Worm (Caenorhabditis elegans): ENCODE measurements around the gene twk-34.

DNA sequence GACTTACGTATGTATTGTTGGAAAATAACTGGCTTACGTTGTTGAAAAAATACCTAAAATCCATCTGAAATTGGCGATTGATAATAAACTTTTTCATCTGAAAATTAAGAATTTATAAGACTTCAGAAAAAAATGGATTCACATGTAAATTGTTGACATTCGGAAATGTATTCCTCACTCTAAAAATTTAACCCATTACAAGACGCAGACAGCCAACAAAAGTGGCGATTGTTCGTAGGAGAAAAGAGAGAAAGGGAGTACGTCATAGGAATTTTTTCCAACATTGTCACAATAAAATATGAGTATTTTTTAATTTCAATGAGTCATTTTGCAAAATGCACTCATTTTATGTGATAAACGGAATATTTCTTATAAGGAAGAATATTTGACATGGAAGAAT is 13.8 kb downstream of the twk-34 start, which contains the start of gene Y6E2A.5:
- TF ChIP-seq med-1 (GFP tag; optimal IDR thresholded peaks at IDR 0.05; ENCODE audit: insufficient read depth): no peak
- TF ChIP-seq klf-2 (GFP tag; conservative IDR thresholded peaks at IDR 0.05): no peak

Data from whole organism, midembryonic.